Fruit fly (Drosophila melanogaster): ENCODE data around the gene Pop1.

DNA sequence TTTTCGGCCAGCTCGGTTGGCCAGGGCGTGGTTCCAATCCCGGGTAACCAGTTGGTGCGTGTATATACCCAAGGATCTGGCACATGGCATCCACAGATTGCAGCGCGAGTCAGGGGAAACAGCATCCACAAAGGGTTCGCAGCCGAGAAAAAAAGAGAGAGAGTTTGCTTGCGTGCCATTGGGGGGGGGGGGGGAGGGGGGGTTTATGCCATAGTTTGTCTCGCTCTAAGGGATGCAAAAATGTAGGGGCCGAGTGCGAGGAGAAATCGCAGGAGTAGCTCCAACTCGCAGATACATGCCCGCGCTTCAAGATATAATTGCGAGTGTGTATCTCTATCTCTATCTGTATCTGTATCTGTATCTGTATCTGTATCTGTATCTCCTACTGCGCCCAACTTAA is 27.6 kb downstream of the Pop1 start:
- TF ChIP-seq h (GFP tag; optimal IDR thresholded peaks at IDR 0.05) (no peak), Dif (GFP tag; optimal IDR thresholded peaks at IDR 0.05; ENCODE audit: partially characterized antibody) (no peak), OdsH (GFP tag; optimal IDR thresholded peaks at IDR 0.05) (no peak), usp (GFP tag; optimal IDR thresholded peaks at IDR 0.05) (no peak)
